Worm (Caenorhabditis elegans) whole organism, L2 larva: Measurements from ENCODE around the gene F08F8.7.

Experiments used
- C34F6.9 ChIP-seq: fragments of 150-350 bp; optimal IDR thresholded peaks from 2 replicates; lab custom pipeline; 2014; ENCODE audit warnings: missing biosample characterization, missing genetic modification characterization
- F13H6.1 ChIP-seq: sonication (generic microtip); optimal IDR thresholded peaks from 2 replicates; lab custom pipeline; 2016; ENCODE audit warnings: missing genetic modification characterization, missing compliant biosample characterization
- R02D3.7 ChIP-seq: fragments of 150-350 bp; optimal IDR thresholded peaks from 2 replicates; lab custom pipeline; 2014; ENCODE audit warnings: missing biosample characterization, missing genetic modification characterization
- Y55F3AM.14 ChIP-seq: fragments of 200-800 bp; sonication (Bioruptor generic); optimal IDR thresholded peaks from 2 replicates; lab custom pipeline; 2018; ENCODE audit warnings: mild to moderate bottlenecking, missing genetic modification characterization, missing compliant biosample characterization
- ZK546.5 ChIP-seq: sonication (generic microtip); optimal IDR thresholded peaks from 2 replicates; lab custom pipeline; 2017; ENCODE audit warnings: missing biosample characterization, missing genetic modification characterization
- alr-1 ChIP-seq: fragments of 150-350 bp; optimal IDR thresholded peaks from 2 replicates; lab custom pipeline; 2014; ENCODE audit warnings: missing biosample characterization, missing genetic modification characterization
- aly-2 ChIP-seq: fragments of 150-350 bp; optimal IDR thresholded peaks from 2 replicates; lab custom pipeline; 2014; ENCODE audit warnings: missing biosample characterization, missing genetic modification characterization
- blmp-1 ChIP-seq: sonication (generic microtip); optimal IDR thresholded peaks from 2 replicates; lab custom pipeline; 2017; ENCODE audit warnings: missing genetic modification characterization, mild to moderate bottlenecking, missing compliant biosample characterization, antibody characterized with exemption, moderate library complexity; ENCODE audit not compliant: insufficient read depth
- ceh-16 ChIP-seq: fragments of 150-350 bp; optimal IDR thresholded peaks from 2 replicates; lab custom pipeline; 2014; ENCODE audit warnings: missing biosample characterization, missing genetic modification characterization
- ceh-82 ChIP-seq: fragments of 150-350 bp; optimal IDR thresholded peaks from 2 replicates; lab custom pipeline; 2014; ENCODE audit warnings: missing biosample characterization, missing genetic modification characterization
- crh-2 ChIP-seq: sonication (generic microtip); optimal IDR thresholded peaks from 2 replicates; lab custom pipeline; 2017; ENCODE audit warnings: missing biosample characterization, missing genetic modification characterization
- dmd-4 ChIP-seq: sonication (generic microtip); optimal IDR thresholded peaks from 2 replicates; lab custom pipeline; 2017; ENCODE audit warnings: missing biosample characterization, missing genetic modification characterization
- elt-1 ChIP-seq: fragments of 150-350 bp; optimal IDR thresholded peaks from 2 replicates; lab custom pipeline; 2014; ENCODE audit warnings: missing biosample characterization, missing genetic modification characterization
- elt-3 ChIP-seq: sonication (generic microtip); optimal IDR thresholded peaks from 2 replicates; lab custom pipeline; 2017; ENCODE audit warnings: missing biosample characterization, missing genetic modification characterization
- fos-1 ChIP-seq: fragments of 150-350 bp; optimal IDR thresholded peaks from 2 replicates; lab custom pipeline; 2014; ENCODE audit warnings: missing biosample characterization, missing genetic modification characterization
- gmeb-1 ChIP-seq: fragments of 150-350 bp; optimal IDR thresholded peaks from 2 replicates; lab custom pipeline; 2014; ENCODE audit warnings: missing biosample characterization, missing genetic modification characterization
- lin-11 ChIP-seq: fragments of 150-350 bp; sonication (generic microtip); optimal IDR thresholded peaks from 2 replicates; lab custom pipeline; 2014; ENCODE audit warnings: missing biosample characterization, missing genetic modification characterization, inconsistent platforms, mixed read lengths
- lin-13 ChIP-seq: fragments of 150-350 bp; optimal IDR thresholded peaks from 2 replicates; lab custom pipeline; 2014; ENCODE audit warnings: missing biosample characterization, missing genetic modification reagents, missing genetic modification characterization
- lin-39 ChIP-seq: fragments of 150-350 bp; optimal IDR thresholded peaks from 2 replicates; lab custom pipeline; 2014; ENCODE audit warnings: missing biosample characterization, missing genetic modification reagents, missing genetic modification characterization
- lsy-2 ChIP-seq, 2 experiments: fragments of 150-350 bp in 1 of 2; sonication (generic microtip) in 1 of 2; optimal IDR thresholded peaks; 2 replicates each; lab custom pipeline; 2014 to 2017; ENCODE audit warnings: missing biosample characterization in 2 of 2, missing genetic modification characterization in 2 of 2
- mab-5 ChIP-seq: fragments of 150-350 bp; optimal IDR thresholded peaks from 2 replicates; lab custom pipeline; 2014; ENCODE audit warnings: missing biosample characterization, missing genetic modification characterization
- nhr-11 ChIP-seq: fragments of 150-350 bp; optimal IDR thresholded peaks from 2 replicates; lab custom pipeline; 2014; ENCODE audit warnings: missing biosample characterization, missing genetic modification characterization
- nhr-129 ChIP-seq: fragments of 150-350 bp; optimal IDR thresholded peaks from 2 replicates; lab custom pipeline; 2014; ENCODE audit warnings: missing biosample characterization, missing genetic modification characterization
- nhr-21 ChIP-seq: fragments of 150-350 bp; optimal IDR thresholded peaks from 2 replicates; lab custom pipeline; 2014; ENCODE audit warnings: missing biosample characterization, missing genetic modification characterization
- nhr-23 ChIP-seq: fragments of 150-350 bp; optimal IDR thresholded peaks from 2 replicates; lab custom pipeline; 2014; ENCODE audit warnings: missing biosample characterization, missing genetic modification reagents, missing genetic modification characterization
- nhr-237 ChIP-seq: fragments of 150-350 bp; optimal IDR thresholded peaks from 2 replicates; lab custom pipeline; 2014; ENCODE audit warnings: missing biosample characterization, missing genetic modification characterization
- nhr-25 ChIP-seq: fragments of 150-350 bp; sonication (generic microtip); optimal IDR thresholded peaks from 3 replicates; lab custom pipeline; 2014; ENCODE audit warnings: missing biosample characterization, missing genetic modification characterization
- nhr-6 ChIP-seq: fragments of 150-350 bp; optimal IDR thresholded peaks from 2 replicates; lab custom pipeline; 2014; ENCODE audit warnings: missing biosample characterization, missing genetic modification characterization
- peb-1 ChIP-seq: fragments of 150-350 bp; optimal IDR thresholded peaks from 2 replicates; lab custom pipeline; 2014; ENCODE audit warnings: missing biosample characterization, missing genetic modification characterization
- sem-4 ChIP-seq: fragments of 150-350 bp; optimal IDR thresholded peaks from 2 replicates; lab custom pipeline; 2014; ENCODE audit warnings: missing biosample characterization, missing genetic modification reagents, missing genetic modification characterization
- skn-1 ChIP-seq: sonication (generic microtip); optimal IDR thresholded peaks from 2 replicates; lab custom pipeline; 2017; ENCODE audit warnings: missing biosample characterization, missing genetic modification characterization
- sma-3 ChIP-seq: sonication (generic microtip); optimal IDR thresholded peaks from 2 replicates; lab custom pipeline; 2016; ENCODE audit warnings: missing genetic modification reagents, missing genetic modification characterization, missing compliant biosample characterization
- sma-9 ChIP-seq, 2 experiments: fragments of 150-350 bp in 1 of 2; sonication (generic microtip) in 1 of 2; optimal IDR thresholded peaks; 2 replicates each; lab custom pipeline; 2014 to 2016; ENCODE audit warnings: missing genetic modification characterization in 2 of 2, mild to moderate bottlenecking in 1 of 2, missing biosample characterization in 1 of 2, missing compliant biosample characterization in 1 of 2, missing genetic modification reagents in 1 of 2, moderate library complexity in 1 of 2
- snpc-4 ChIP-seq: fragments of 150-350 bp; optimal IDR thresholded peaks from 2 replicates; lab custom pipeline; 2014; ENCODE audit warnings: missing biosample characterization, missing genetic modification characterization
- unc-39 ChIP-seq: fragments of 150-350 bp; optimal IDR thresholded peaks from 2 replicates; lab custom pipeline; 2014; ENCODE audit warnings: missing biosample characterization, missing genetic modification characterization
- unc-55 ChIP-seq: fragments of 150-350 bp; sonication (generic microtip); optimal IDR thresholded peaks from 3 replicates; lab custom pipeline; 2014; ENCODE audit warnings: missing biosample characterization, missing genetic modification reagents, missing genetic modification characterization
- unc-62 ChIP-seq: fragments of 150-350 bp; optimal IDR thresholded peaks from 2 replicates; lab custom pipeline; 2014; ENCODE audit warnings: missing biosample characterization, missing genetic modification reagents, missing genetic modification characterization
- zag-1 ChIP-seq: fragments of 150-350 bp; optimal IDR thresholded peaks from 2 replicates; lab custom pipeline; 2014; ENCODE audit warnings: missing biosample characterization, missing genetic modification characterization
- ztf-1 ChIP-seq: fragments of 200-800 bp; sonication (Bioruptor generic); conservative IDR thresholded peaks from 2 replicates; pipeline ENCODE4 v1.3.6; 2022; ENCODE audit warnings: missing genetic modification characterization, missing compliant biosample characterization
- ztf-11 ChIP-seq: sonication (generic microtip); optimal IDR thresholded peaks from 2 replicates; lab custom pipeline; 2017; ENCODE audit warnings: missing biosample characterization, missing genetic modification characterization
- ztf-4 ChIP-seq: fragments of 150-350 bp; optimal IDR thresholded peaks from 2 replicates; lab custom pipeline; 2014; ENCODE audit warnings: missing biosample characterization, missing genetic modification characterization

Gene F08F8.7

ce11 chrIII:7367012-7367760, 20.2 kb upstream of the F08F8.7 start, which contains the start of the genes T20B12.5 and T20B12.4:
Gene T20B12.5, minus strand, starts transcription at chrIII:7367112.
Gene T20B12.4, plus strand, starts transcription at chrIII:7367710.
- TF ChIP-seq nhr-25 = no peak
- TF ChIP-seq unc-62 = no peak
- no peak for TF ChIP-seq aly-2 (tag; lab: Kevin White, UChicago)
- no peak for TF ChIP-seq nhr-23 (tag; lab: Kevin White, UChicago)
- no peak for TF ChIP-seq ZK546.5
- TF ChIP-seq elt-3 (tag; lab: Kevin White, UChicago) = no peak
- no peak for TF ChIP-seq unc-55 (GFP tag; lab: Kevin White, UChicago)
- no peak for TF ChIP-seq nhr-6
- no peak for TF ChIP-seq nhr-237 (tag; lab: Kevin White, UChicago)
- no peak for TF ChIP-seq blmp-1 (tag; lab: Kevin White, UChicago)
- TF ChIP-seq F13H6.1 = no peak
- no peak for TF ChIP-seq fos-1
- no peak for TF ChIP-seq snpc-4 (tag; lab: Kevin White, UChicago)
- TF ChIP-seq sma-9 (GFP tag; optimal IDR thresholded peaks at IDR 0.05; lab: Kevin White, UChicago) = no peak
- no peak for TF ChIP-seq sma-9 (tag; optimal IDR thresholded peaks at IDR 0.05; lab: Kevin White, UChicago)
- TF ChIP-seq peb-1 (tag; lab: Kevin White, UChicago) = no peak
- TF ChIP-seq ztf-4 (tag; lab: Kevin White, UChicago) = no peak
- TF ChIP-seq, all 48 proteins: peak for 0

- TF ChIP-seq crh-2 (tag; lab: Kevin White, UChicago) (no peak), ztf-1 (GFP tag; lab: Robert Waterston, UW) (no peak), sma-3 (GFP tag; lab: Kevin White, UChicago) (no peak), unc-39 (tag; lab: Kevin White, UChicago) (no peak), peb-1 (tag; lab: Kevin White, UChicago) (no peak), alr-1 (no peak), snpc-4 (tag; lab: Kevin White, UChicago) (no peak), elt-1 (tag; lab: Kevin White, UChicago) (no peak), nhr-129 (tag; lab: Kevin White, UChicago) (no peak), aly-2 (tag; lab: Kevin White, UChicago) (no peak), mab-5 (tag; lab: Kevin White, UChicago) (no peak), ceh-82 (tag; lab: Kevin White, UChicago) (no peak), C34F6.9 (tag; lab: Kevin White, UChicago) (no peak), nhr-25 (no peak)
Observed at ce11 chrIII:7365602-7366001, 18.7 kb upstream of the F08F8.7 start, which contains the start of gene F08F8.11. Gene F08F8.11, plus strand, starts transcription at chrIII:7365902.

ce11 chrIII:7359037-7359548, 12.1 kb upstream of the F08F8.7 start, which contains the start of the genes eco-1 and hmgr-1:
Gene eco-1, minus strand, starts transcription at chrIII:7359095.
Gene hmgr-1, plus strand, starts transcription at chrIII:7359498.
- TF ChIP-seq sma-3 (GFP tag; lab: Kevin White, UChicago) (no peak), lsy-2 (tag; optimal IDR thresholded peaks at IDR 0.05; lab: Kevin White, UChicago) (peak; percentile 31 to 64), snpc-4 (tag; lab: Kevin White, UChicago) (no peak), lin-13 (GFP tag; lab: Kevin White, UChicago) (no peak), ceh-82 (tag; lab: Kevin White, UChicago) (no peak), ceh-16 (tag; lab: Kevin White, UChicago) (no peak), skn-1 (no peak), dmd-4 (tag; lab: Kevin White, UChicago) (no peak), crh-2 (tag; lab: Kevin White, UChicago) (no peak), elt-1 (tag; lab: Kevin White, UChicago) (no peak), sma-9 (GFP tag; optimal IDR thresholded peaks at IDR 0.05; lab: Kevin White, UChicago) (peak; percentile 54), sma-9 (tag; optimal IDR thresholded peaks at IDR 0.05; lab: Kevin White, UChicago) (no peak), Y55F3AM.14 (GFP tag; lab: Kevin White, UChicago) (no peak), lin-11 (tag; lab: Kevin White, UChicago) (no peak), nhr-11 (tag; lab: Kevin White, UChicago) (no peak), ztf-11 (no peak), ZK546.5 (no peak), nhr-6 (no peak), nhr-21 (tag; lab: Kevin White, UChicago) (no peak), R02D3.7 (tag; lab: Kevin White, UChicago) (no peak), unc-62 (no peak), unc-39 (tag; lab: Kevin White, UChicago) (no peak), F13H6.1 (no peak), zag-1 (tag; lab: Kevin White, UChicago) (no peak), aly-2 (tag; lab: Kevin White, UChicago) (no peak), unc-55 (GFP tag; lab: Kevin White, UChicago) (peak; percentile 60), elt-3 (tag; lab: Kevin White, UChicago) (no peak), mab-5 (tag; lab: Kevin White, UChicago) (no peak), alr-1 (no peak), nhr-129 (tag; lab: Kevin White, UChicago) (no peak), C34F6.9 (tag; lab: Kevin White, UChicago) (peak; percentile 46), ztf-1 (GFP tag; lab: Robert Waterston, UW) (no peak), gmeb-1 (peak; percentile 70), lin-39 (no peak), sem-4 (tag; lab: Kevin White, UChicago) (no peak), peb-1 (tag; lab: Kevin White, UChicago) (no peak), blmp-1 (tag; lab: Kevin White, UChicago) (no peak)
